Fruit fly (Drosophila melanogaster) whole organism, adult: ENCODE results near the gene CG10907.

Source experiments
- CG11617 ChIP-seq: fragments of 200-800 bp; sonication (Bioruptor generic); optimal IDR thresholded peaks from 2 replicates; lab custom pipeline; 2017; ENCODE audit warnings: mild to moderate bottlenecking, missing biosample characterization, missing genetic modification reagents, missing genetic modification characterization
- CG12768 ChIP-seq: fragments of 200-800 bp; sonication (Bioruptor generic); optimal IDR thresholded peaks from 2 replicates; lab custom pipeline; 2017; ENCODE audit warnings: missing biosample characterization, missing genetic modification characterization, mild to moderate bottlenecking, moderate library complexity, missing genetic modification reagents
- CG14711 ChIP-seq: fragments of 200-800 bp; sonication (Bioruptor generic); optimal IDR thresholded peaks from 2 replicates; lab custom pipeline; 2018; ENCODE audit warnings: missing biosample characterization, mild to moderate bottlenecking, missing genetic modification characterization, moderate library complexity
- CG1620 ChIP-seq: fragments of 200-800 bp; sonication (Bioruptor generic); optimal IDR thresholded peaks from 2 replicates; lab custom pipeline; 2016; ENCODE audit warnings: missing biosample characterization, missing genetic modification characterization
- CG33017 ChIP-seq: fragments of 200-800 bp; sonication (Bioruptor generic); optimal IDR thresholded peaks from 2 replicates; lab custom pipeline; 2018; ENCODE audit warnings: missing biosample characterization, mild to moderate bottlenecking, missing genetic modification characterization, moderate library complexity
- CG5204 ChIP-seq: fragments of 200-800 bp; sonication (Bioruptor generic); optimal IDR thresholded peaks from 2 replicates; lab custom pipeline; 2016; ENCODE audit warnings: missing biosample characterization, missing genetic modification characterization
- CG7045 ChIP-seq: fragments of 200-800 bp; sonication (Bioruptor generic); optimal IDR thresholded peaks from 2 replicates; lab custom pipeline; 2017; ENCODE audit warnings: missing biosample characterization, mild to moderate bottlenecking, missing genetic modification characterization
- CG7101 ChIP-seq: fragments of 200-800 bp; sonication (Bioruptor generic); optimal IDR thresholded peaks from 2 replicates; lab custom pipeline; 2018; ENCODE audit warnings: missing biosample characterization, mild to moderate bottlenecking, missing genetic modification characterization, moderate library complexity
- Clk ChIP-seq: fragments of 200-800 bp; sonication (Bioruptor generic); optimal IDR thresholded peaks from 2 replicates; lab custom pipeline; 2017; ENCODE audit warnings: missing biosample characterization, missing genetic modification characterization
- Crg-1 ChIP-seq: fragments of 200-800 bp; sonication (Bioruptor generic); optimal IDR thresholded peaks from 2 replicates; lab custom pipeline; 2016; ENCODE audit warnings: missing biosample characterization, missing genetic modification characterization
- Hr96 ChIP-seq: fragments of 200-800 bp; sonication (Bioruptor generic); optimal IDR thresholded peaks from 2 replicates; lab custom pipeline; 2016; ENCODE audit warnings: missing biosample characterization, missing genetic modification characterization
- Mnt ChIP-seq: fragments of 200-800 bp; sonication (Bioruptor generic); optimal IDR thresholded peaks from 2 replicates; lab custom pipeline; 2016; ENCODE audit warnings: missing biosample characterization, mild to moderate bottlenecking, missing genetic modification characterization
- bab1 ChIP-seq: fragments of 200-800 bp; sonication (Bioruptor generic); optimal IDR thresholded peaks from 3 replicates; lab custom pipeline; 2019; ENCODE audit warnings: missing biosample characterization, mild to moderate bottlenecking, missing genetic modification characterization, moderate library complexity
- cic ChIP-seq: fragments of 200-800 bp; sonication (Bioruptor generic); optimal IDR thresholded peaks from 2 replicates; lab custom pipeline; 2017; ENCODE audit warnings: missing biosample characterization, mild to moderate bottlenecking, missing genetic modification characterization, moderate library complexity
- cnc ChIP-seq, 2 experiments: fragments of >200 bp; optimal IDR thresholded peaks; 2 replicates each; lab custom pipeline; 2017
- kay ChIP-seq: fragments of 200-800 bp; sonication (Bioruptor generic); peaks from one replicate; lab custom pipeline; 2016; ENCODE audit warnings: missing biosample characterization, missing genetic modification characterization, borderline replicate concordance
- ovo ChIP-seq: fragments of 200-800 bp; sonication (Bioruptor generic); optimal IDR thresholded peaks from 2 replicates; lab custom pipeline; 2016; ENCODE audit warnings: missing biosample characterization, missing genetic modification characterization
- pad ChIP-seq: fragments of 200-800 bp; sonication (Bioruptor generic); optimal IDR thresholded peaks from 3 replicates; lab custom pipeline; 2017; ENCODE audit warnings: missing biosample characterization, missing genetic modification characterization, mild to moderate bottlenecking, moderate library complexity, missing genetic modification reagents
- tj ChIP-seq: fragments of 200-800 bp; sonication (Bioruptor generic); optimal IDR thresholded peaks from 3 replicates; lab custom pipeline; 2017; ENCODE audit warnings: missing biosample characterization, mild to moderate bottlenecking, missing genetic modification characterization, moderate library complexity
- toe ChIP-seq: fragments of 200-800 bp; sonication (Bioruptor generic); optimal IDR thresholded peaks from 2 replicates; lab custom pipeline; 2016; ENCODE audit warnings: missing biosample characterization, missing genetic modification characterization

Gene CG10907

dm6 chr3L:11789773-11790172 is 3.5 kb upstream of the CG10907 start, which contains the start of gene Pi3K68D:
Pi3K68D (minus strand) TSS chr3L:11790013.
- TF ChIP-seq Clk (GFP tag; lab: Kevin White, UChicago) (no peak), Mnt (no peak), toe (GFP tag; lab: Kevin White, UChicago) (peak; percentile 13), ovo (no peak), CG14711 (tag; lab: Kevin White, UChicago) (no peak), CG12768 (GFP tag; lab: Kevin White, UChicago) (no peak), Hr96 (GFP tag; lab: Kevin White, UChicago) (no peak), pad (GFP tag; lab: Kevin White, UChicago) (no peak), CG7101 (tag; lab: Kevin White, UChicago) (peak; percentile 15), CG5204 (no peak), Crg-1 (GFP tag; lab: Kevin White, UChicago) (no peak), cic (no peak), kay (GFP tag; lab: Kevin White, UChicago) (peak; percentile 93), bab1 (GFP tag; lab: Kevin White, UChicago) (peak; percentile 36), CG1620 (GFP tag; lab: Kevin White, UChicago) (peak; percentile 4)

DNA sequence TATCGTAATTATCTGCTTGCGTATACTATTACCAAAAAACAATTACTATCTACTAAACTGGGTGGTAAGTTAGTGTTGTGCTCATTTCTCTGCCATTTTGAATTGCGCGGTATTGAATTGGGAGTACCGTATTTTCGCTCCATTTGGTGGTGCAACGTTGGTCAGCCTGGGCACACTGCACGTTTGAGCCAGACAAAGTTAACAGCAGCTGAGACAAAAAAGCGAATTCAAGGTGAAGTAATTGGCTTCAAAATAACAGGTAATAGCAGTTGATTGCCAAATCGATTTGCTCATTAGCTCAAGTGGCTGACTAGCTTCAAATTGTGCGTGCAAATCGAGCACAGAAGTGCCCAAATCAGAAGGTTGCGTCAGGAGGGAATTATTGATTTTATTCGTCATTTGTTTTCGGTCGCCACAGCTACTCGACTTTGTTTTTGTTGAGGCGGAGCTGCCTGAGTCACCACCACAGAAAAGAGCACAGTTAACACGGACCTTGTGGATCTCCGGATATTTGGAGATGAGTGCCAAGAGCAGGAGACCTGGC is 2.2 kb downstream of the CG10907 start, which contains the start of gene Klp68D:
Gene Klp68D (plus strand): TSS at position 175 of the 544 bp plus-strand sequence.
- TF ChIP-seq bab1 (GFP tag; lab: Kevin White, UChicago): peak; percentile 34
- TF ChIP-seq kay (GFP tag; lab: Kevin White, UChicago): peak; percentile 48
- TF ChIP-seq Crg-1 (GFP tag; lab: Kevin White, UChicago): no peak
- no peak for TF ChIP-seq Clk (GFP tag; lab: Kevin White, UChicago)

dm6 chr3L:11800761-11801160 is 7.4 kb downstream of the CG10907 start, which contains the start of gene Gcat:
Gcat (minus strand) TSS chr3L:11800861.
- no peak for TF ChIP-seq CG33017
- TF ChIP-seq ovo: no peak
- TF ChIP-seq CG12768 (GFP tag; lab: Kevin White, UChicago): no peak
- TF ChIP-seq CG11617 (GFP tag; lab: Kevin White, UChicago): no peak
- TF ChIP-seq CG7101 (tag; lab: Kevin White, UChicago): no peak
- TF ChIP-seq toe (GFP tag; lab: Kevin White, UChicago): no peak
- no peak for TF ChIP-seq Clk (GFP tag; lab: Kevin White, UChicago)
- no peak for TF ChIP-seq pad (GFP tag; lab: Kevin White, UChicago)
- no peak for TF ChIP-seq CG1620 (GFP tag; lab: Kevin White, UChicago)
- TF ChIP-seq tj: no peak
- no peak for TF ChIP-seq cic
- TF ChIP-seq kay (GFP tag; lab: Kevin White, UChicago): no peak
- no peak for TF ChIP-seq Hr96 (GFP tag; lab: Kevin White, UChicago)
- no peak for TF ChIP-seq Crg-1 (GFP tag; lab: Kevin White, UChicago)
- no peak for TF ChIP-seq CG14711 (tag; lab: Kevin White, UChicago)
- TF ChIP-seq bab1 (GFP tag; lab: Kevin White, UChicago): no peak
- TF ChIP-seq cnc (optimal IDR thresholded peaks at IDR 0.05; lab: Kevin White, UChicago): no peak
- no peak for TF ChIP-seq CG7045 (GFP tag; lab: Kevin White, UChicago)
- no peak for TF ChIP-seq Mnt
- no peak for TF ChIP-seq CG5204

- TF ChIP-seq CG5204 (no peak), CG12768 (GFP tag; lab: Kevin White, UChicago) (no peak), toe (GFP tag; lab: Kevin White, UChicago) (no peak), cnc (optimal IDR thresholded peaks at IDR 0.05; lab: Kevin White, UChicago) (no peak), cic (no peak), CG7045 (GFP tag; lab: Kevin White, UChicago) (no peak), Clk (GFP tag; lab: Kevin White, UChicago) (no peak), Hr96 (GFP tag; lab: Kevin White, UChicago) (no peak), ovo (no peak), bab1 (GFP tag; lab: Kevin White, UChicago) (no peak), CG7101 (tag; lab: Kevin White, UChicago) (no peak), CG11617 (GFP tag; lab: Kevin White, UChicago) (no peak), CG1620 (GFP tag; lab: Kevin White, UChicago) (no peak), CG14711 (tag; lab: Kevin White, UChicago) (no peak), kay (GFP tag; lab: Kevin White, UChicago) (no peak), Crg-1 (GFP tag; lab: Kevin White, UChicago) (no peak), CG33017 (no peak), Mnt (no peak), pad (GFP tag; lab: Kevin White, UChicago) (no peak)
Measured at dm6 chr3L:11801622-11802021, 8.3 kb downstream of the CG10907 start.

DNA sequence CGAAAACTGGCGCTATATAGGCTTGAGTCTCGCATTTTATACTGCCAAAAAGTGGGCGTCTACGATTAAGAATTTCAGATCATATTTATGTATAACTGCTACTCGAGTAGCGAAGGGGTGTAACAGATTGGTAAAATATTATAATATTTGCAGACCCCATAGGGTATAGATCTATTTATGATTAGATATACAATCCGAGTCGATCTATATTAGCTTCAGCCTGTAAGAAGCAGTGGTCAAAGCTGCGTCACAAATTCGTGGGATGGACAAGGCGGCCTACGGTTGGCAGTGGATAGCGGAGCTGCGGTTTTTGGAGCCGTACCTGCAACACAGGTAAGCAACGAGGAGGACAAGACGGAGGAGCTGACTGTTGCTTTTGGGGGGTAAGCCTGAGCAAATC is 21.3 kb downstream of the CG10907 start, which contains the start of gene Cubn2:
Gene Cubn2 (minus strand): TSS at position 101 of the 400 bp plus-strand sequence.
- no peak for TF ChIP-seq ovo

DNA sequence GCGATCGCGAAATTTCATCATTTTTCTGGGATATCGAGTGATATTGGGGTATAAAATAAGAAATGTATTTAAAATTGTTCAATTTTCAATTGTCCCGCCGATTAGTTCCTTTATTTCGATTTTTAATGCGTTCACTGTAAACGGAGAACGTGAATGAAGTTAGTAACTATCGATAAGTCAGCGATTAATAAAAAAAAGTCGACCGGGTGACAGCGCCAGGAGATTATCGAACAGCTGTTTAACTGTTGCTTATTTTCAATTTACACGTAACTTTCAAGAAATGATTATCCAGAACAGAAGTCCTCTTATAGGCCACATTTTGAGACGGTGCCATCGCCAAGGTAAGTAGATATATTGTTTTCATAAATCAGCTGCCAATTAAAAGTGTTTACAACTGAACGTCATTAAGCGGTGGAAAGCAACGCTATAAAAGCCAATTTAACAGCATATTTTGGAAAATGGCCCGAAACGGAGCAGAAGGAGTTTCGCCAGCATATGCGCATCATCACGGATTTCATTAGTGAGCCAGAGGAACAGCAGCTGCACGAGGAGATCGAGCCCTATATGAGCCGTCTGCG is 22.0 kb downstream of the CG10907 start, which contains the start of gene CG14130:
Gene CG14130 (plus strand): TSS at position 225 of the 578 bp plus-strand sequence.
- no peak for TF ChIP-seq CG33017
- peak; percentile 14 for TF ChIP-seq tj
- TF ChIP-seq bab1 (GFP tag; lab: Kevin White, UChicago): peak; percentile 52
- TF ChIP-seq kay (GFP tag; lab: Kevin White, UChicago): peak; percentile 81
